Worm (Caenorhabditis elegans) whole organism, L3 larva: Measurements from ENCODE around the gene ZK353.2.

Source experiments
- R02D3.7 ChIP-seq: fragments of 150-350 bp; optimal IDR thresholded peaks from 2 replicates; lab custom pipeline; 2014; ENCODE audit warnings: missing biosample characterization, missing genetic modification characterization
- ZK546.5 ChIP-seq: sonication (generic microtip); optimal IDR thresholded peaks from 2 replicates; lab custom pipeline; 2017; ENCODE audit warnings: missing biosample characterization, missing genetic modification characterization
- aly-2 ChIP-seq: fragments of 150-350 bp; optimal IDR thresholded peaks from 2 replicates; lab custom pipeline; 2014; ENCODE audit warnings: missing biosample characterization, missing genetic modification characterization
- ama-1 ChIP-seq: fragments of 150-350 bp; optimal IDR thresholded peaks from 2 replicates; lab custom pipeline; 2018
- ceh-16 ChIP-seq: sonication (generic microtip); optimal IDR thresholded peaks from 2 replicates; lab custom pipeline; 2017; ENCODE audit warnings: missing biosample characterization, missing genetic modification characterization
- egl-27 ChIP-seq: sonication (generic microtip); optimal IDR thresholded peaks from 4 replicates; lab custom pipeline; 2017; ENCODE audit warnings: missing biosample characterization, missing genetic modification reagents, missing genetic modification characterization
- elt-1 ChIP-seq: fragments of 150-350 bp; optimal IDR thresholded peaks from 2 replicates; lab custom pipeline; 2014; ENCODE audit warnings: missing biosample characterization, missing genetic modification characterization
- elt-3 ChIP-seq, 3 experiments: fragments of 150-350 bp in 1 of 3; sonication (generic microtip) in 2 of 3; optimal IDR thresholded peaks; 2 replicates in 2 of 3; 4 replicates in 1 of 3; lab custom pipeline; 2014 to 2017; ENCODE audit warnings: missing biosample characterization in 3 of 3, missing genetic modification characterization in 3 of 3
- eor-1 ChIP-seq, 2 experiments: fragments of 150-350 bp; optimal IDR thresholded peaks; 2 replicates each; lab custom pipeline; 2014 to 2018; ENCODE audit warnings: missing biosample characterization in 2 of 2, missing genetic modification characterization in 2 of 2
- fkh-10 ChIP-seq: sonication (generic microtip); optimal IDR thresholded peaks from 2 replicates; lab custom pipeline; 2017; ENCODE audit warnings: missing biosample characterization, missing genetic modification reagents, missing genetic modification characterization
- hmg-11 ChIP-seq: sonication (generic microtip); optimal IDR thresholded peaks from 2 replicates; lab custom pipeline; 2016; ENCODE audit warnings: missing genetic modification characterization, missing compliant biosample characterization
- jun-1 ChIP-seq: fragments of 150-350 bp; optimal IDR thresholded peaks from 2 replicates; lab custom pipeline; 2014; ENCODE audit warnings: missing biosample characterization, missing genetic modification reagents, missing genetic modification characterization
- lin-39 ChIP-seq: fragments of 150-350 bp; optimal IDR thresholded peaks from 2 replicates; lab custom pipeline; 2018; ENCODE audit warnings: missing biosample characterization, missing genetic modification reagents, missing genetic modification characterization
- lsy-12 ChIP-seq: sonication (generic microtip); optimal IDR thresholded peaks from 2 replicates; lab custom pipeline; 2016; ENCODE audit warnings: mild to moderate bottlenecking, missing genetic modification characterization, missing compliant biosample characterization
- mdl-1 ChIP-seq: fragments of 150-350 bp; optimal IDR thresholded peaks from 2 replicates; lab custom pipeline; 2014; ENCODE audit warnings: missing biosample characterization, missing genetic modification characterization
- mml-1 ChIP-seq: fragments of 150-350 bp; sonication (generic microtip); optimal IDR thresholded peaks from 3 replicates; lab custom pipeline; 2014; ENCODE audit warnings: missing biosample characterization, missing genetic modification characterization
- nfya-1 ChIP-seq: sonication (generic microtip); optimal IDR thresholded peaks from 2 replicates; lab custom pipeline; 2017; ENCODE audit warnings: missing genetic modification characterization, mild to moderate bottlenecking, missing compliant biosample characterization, antibody characterized with exemption, moderate library complexity; ENCODE audit not compliant: insufficient read depth
- nhr-11 ChIP-seq: fragments of 150-350 bp; optimal IDR thresholded peaks from 2 replicates; lab custom pipeline; 2014; ENCODE audit warnings: missing biosample characterization, missing genetic modification characterization
- nhr-12 ChIP-seq: fragments of 150-350 bp; optimal IDR thresholded peaks from 2 replicates; lab custom pipeline; 2014; ENCODE audit warnings: missing biosample characterization, missing genetic modification characterization
- nhr-23 ChIP-seq: fragments of 150-350 bp; optimal IDR thresholded peaks from 2 replicates; lab custom pipeline; 2014; ENCODE audit warnings: missing biosample characterization, missing genetic modification reagents, missing genetic modification characterization
- nhr-237 ChIP-seq: fragments of 150-350 bp; optimal IDR thresholded peaks from 2 replicates; lab custom pipeline; 2014; ENCODE audit warnings: missing biosample characterization, missing genetic modification characterization
- nhr-43 ChIP-seq: sonication (generic microtip); optimal IDR thresholded peaks from 2 replicates; lab custom pipeline; 2016; ENCODE audit warnings: mild to moderate bottlenecking, missing genetic modification characterization, missing compliant biosample characterization; ENCODE audit not compliant: poor library complexity, severe bottlenecking
- nhr-76 ChIP-seq: fragments of 150-350 bp; sonication (generic microtip); optimal IDR thresholded peaks from 5 replicates; lab custom pipeline; 2014; ENCODE audit warnings: missing biosample characterization, missing genetic modification characterization
- nhr-77 ChIP-seq: fragments of 150-350 bp; optimal IDR thresholded peaks from 2 replicates; lab custom pipeline; 2014; ENCODE audit warnings: missing biosample characterization, missing genetic modification characterization
- pha-4 ChIP-seq: fragments of 150-350 bp; optimal IDR thresholded peaks from 2 replicates; lab custom pipeline; 2014; ENCODE audit warnings: missing biosample characterization, missing genetic modification reagents, missing genetic modification characterization
- pqm-1 ChIP-seq: fragments of 150-350 bp; optimal IDR thresholded peaks from 2 replicates; lab custom pipeline; 2017; ENCODE audit warnings: missing biosample characterization, missing genetic modification characterization, inconsistent platforms
- sea-2 ChIP-seq: fragments of 150-350 bp; sonication (generic microtip); optimal IDR thresholded peaks from 4 replicates; lab custom pipeline; 2014; ENCODE audit warnings: missing biosample characterization, missing genetic modification reagents, missing genetic modification characterization
- skn-1 ChIP-seq: fragments of 150-350 bp; optimal IDR thresholded peaks from 2 replicates; lab custom pipeline; 2014; ENCODE audit warnings: missing biosample characterization, missing genetic modification characterization
- snpc-4 ChIP-seq: fragments of 150-350 bp; optimal IDR thresholded peaks from 2 replicates; lab custom pipeline; 2014; ENCODE audit warnings: missing biosample characterization, missing genetic modification characterization
- tbx-2 ChIP-seq: sonication (generic microtip); optimal IDR thresholded peaks from 2 replicates; lab custom pipeline; 2016; ENCODE audit warnings: mild to moderate bottlenecking, missing genetic modification characterization, missing compliant biosample characterization
- unc-39 ChIP-seq: sonication (generic microtip); optimal IDR thresholded peaks from 4 replicates; lab custom pipeline; 2017; ENCODE audit warnings: missing biosample characterization, missing genetic modification characterization
- unc-62 ChIP-seq: fragments of 150-350 bp; sonication (generic microtip); optimal IDR thresholded peaks from 4 replicates; lab custom pipeline; 2014; ENCODE audit warnings: missing biosample characterization, missing genetic modification reagents, missing genetic modification characterization
- zag-1 ChIP-seq: fragments of 150-350 bp; optimal IDR thresholded peaks from 2 replicates; lab custom pipeline; 2014; ENCODE audit warnings: missing biosample characterization, missing genetic modification characterization

The ZK353.2 gene

ce11 chrIII:8371595-8372305 is 26.8 kb upstream of the ZK353.2 start, which contains the start of gene lmbr-1:
TSS of gene lmbr-1 (plus strand) at chrIII:8372255.
- TF ChIP-seq hmg-11 = no peak

- peak; percentile 10 for TF ChIP-seq nhr-23 (tag; lab: Kevin White, UChicago)
- no peak for TF ChIP-seq sea-2
- TF ChIP-seq ceh-16 = no peak
- no peak for TF ChIP-seq mml-1 (tag; lab: Kevin White, UChicago)
Measured at ce11 chrIII:8375000-8375399, 23.5 kb upstream of the ZK353.2 start, which contains the start of gene met-2. TSS of gene met-2 (plus strand) at chrIII:8375300.

- TF ChIP-seq R02D3.7 (tag; lab: Kevin White, UChicago) = no peak
- no peak for TF ChIP-seq nhr-77 (tag; lab: Kevin White, UChicago)
- TF ChIP-seq pqm-1 = no peak
- no peak for TF ChIP-seq pha-4 (tag; lab: Kevin White, UChicago)
- no peak for TF ChIP-seq mml-1 (tag; lab: Kevin White, UChicago)
Measured at ce11 chrIII:8380645-8381044, 17.9 kb upstream of the ZK353.2 start, which contains the start of gene R05D3.12. TSS of gene R05D3.12 (plus strand) at chrIII:8380945.

ce11 chrIII:8389539-8389938 is 9.0 kb upstream of the ZK353.2 start, which contains the start of gene ZK353.4:
TSS of gene ZK353.4 (minus strand) at chrIII:8389639.
- TF ChIP-seq zag-1 = no peak
- no peak for TF ChIP-seq unc-39
- no peak for TF ChIP-seq aly-2 (tag; lab: Kevin White, UChicago)
- TF ChIP-seq nhr-43 (tag; lab: Kevin White, UChicago) = no peak
- no peak for TF ChIP-seq elt-3 (tag; optimal IDR thresholded peaks at IDR 0.05; lab: Kevin White, UChicago)
- no peak for TF ChIP-seq nhr-11 (tag; lab: Kevin White, UChicago)

ce11 chrIII:8392307-8392706 is 6.2 kb upstream of the ZK353.2 start:
- TF ChIP-seq lin-39 (tag; lab: Kevin White, UChicago) = peak; percentile 50
- TF ChIP-seq aly-2 (tag; lab: Kevin White, UChicago) = no peak
- no peak for TF ChIP-seq jun-1 (tag; lab: Kevin White, UChicago)
- TF ChIP-seq unc-62 (GFP tag; lab: Kevin White, UChicago) = no peak
- no peak for TF ChIP-seq zag-1
- no peak for TF ChIP-seq lsy-12 (tag; lab: Kevin White, UChicago)
- no peak for TF ChIP-seq nhr-12
- peak; percentile 29 for TF ChIP-seq fkh-10 (GFP tag; lab: Kevin White, UChicago)
- TF ChIP-seq tbx-2 = peak; percentile 10
- no peak for TF ChIP-seq sea-2
- TF ChIP-seq pha-4 (tag; lab: Kevin White, UChicago) = no peak
- no peak for TF ChIP-seq ceh-16
- TF ChIP-seq skn-1 (tag; lab: Kevin White, UChicago) = no peak
- TF ChIP-seq eor-1 (tag; optimal IDR thresholded peaks at IDR 0.05; lab: Kevin White, UChicago) = no peak
- TF ChIP-seq ZK546.5 (tag; lab: Kevin White, UChicago) = no peak
- TF ChIP-seq snpc-4 (tag; lab: Kevin White, UChicago) = no peak
- TF ChIP-seq nfya-1 (tag; lab: Kevin White, UChicago) = peak; percentile 71
- no peak for TF ChIP-seq nhr-76
- TF ChIP-seq hmg-11 = peak; percentile 38
- TF ChIP-seq egl-27 (tag; lab: Kevin White, UChicago) = no peak
- TF ChIP-seq mdl-1 = no peak
- TF ChIP-seq ama-1 (lab: Kevin White, UChicago) = no peak
- no peak for TF ChIP-seq elt-1 (tag; lab: Kevin White, UChicago)
- TF ChIP-seq nhr-237 = no peak
- TF ChIP-seq nhr-11 (tag; lab: Kevin White, UChicago) = no peak
